Worm (Caenorhabditis elegans): ENCODE measurements around the gene C47E8.9.

C47E8.9 gene

ce11 chrV:14650631-14651030, 12.5 kb upstream of the C47E8.9 start:
- no peak for TF ChIP-seq ztf-3 (GFP tag; optimal IDR thresholded peaks at IDR 0.05)

ce11 chrV:14655689-14656088, 7.4 kb upstream of the C47E8.9 start:
- TF ChIP-seq T07F8.4 (tag; optimal IDR thresholded peaks at IDR 0.05) = no peak
- TF ChIP-seq lir-1 (GFP tag; conservative IDR thresholded peaks at IDR 0.05) = no peak
- no peak for TF ChIP-seq ztf-22 (GFP tag; optimal IDR thresholded peaks at IDR 0.05)
- no peak for TF ChIP-seq die-1 (tag; optimal IDR thresholded peaks at IDR 0.05)
- no peak for TF ChIP-seq attf-5 (GFP tag; optimal IDR thresholded peaks at IDR 0.05)
- TF ChIP-seq lsy-27 (tag; optimal IDR thresholded peaks at IDR 0.05; ENCODE audit: borderline replicate concordance, insufficient read depth) = no peak
- no peak for TF ChIP-seq hmg-20 (GFP tag; IDR thresholded peaks at IDR 0.05)
- no peak for TF ChIP-seq Y53G8AR.9 (GFP tag; conservative IDR thresholded peaks at IDR 0.05)
- no peak for TF ChIP-seq tlf-1 (GFP tag; optimal IDR thresholded peaks at IDR 0.05)
- TF ChIP-seq nhr-80 (tag; optimal IDR thresholded peaks at IDR 0.05) = no peak

- TF ChIP-seq lin-26 (GFP tag; IDR thresholded peaks at IDR 0.05) = peak; percentile 16; the same call in 1 of the 2 replicates
- TF ChIP-seq zfh-2 (GFP tag; conservative IDR thresholded peaks at IDR 0.05) = no peak
Observed at ce11 chrV:14656970-14657369, 6.1 kb upstream of the C47E8.9 start.

ce11 chrV:14658131-14658530, 5.0 kb upstream of the C47E8.9 start, which contains the start of gene slc-25A29:
Gene slc-25A29 (minus strand): TSS chrV:14658175.
- TF ChIP-seq attf-5 (GFP tag; optimal IDR thresholded peaks at IDR 0.05) (no peak), Y67H2A.10 (GFP tag; conservative IDR thresholded peaks at IDR 0.05) (no peak), hrde-1 (tag; optimal IDR thresholded peaks at IDR 0.05; ENCODE audit: borderline replicate concordance) (no peak), nfya-1 (tag; optimal IDR thresholded peaks at IDR 0.05; ENCODE audit: borderline replicate concordance, insufficient read depth) (no peak), die-1 (tag; optimal IDR thresholded peaks at IDR 0.05) (no peak), ekl-4 (GFP tag; IDR thresholded peaks at IDR 0.05) (no peak), C17E4.6 (GFP tag; IDR thresholded peaks at IDR 0.05) (no peak), egl-18 (GFP tag; IDR thresholded peaks at IDR 0.05) (no peak), F57A8.1 (GFP tag; optimal IDR thresholded peaks at IDR 0.05) (no peak)

ce11 chrV:14659595-14659994, 3.5 kb upstream of the C47E8.9 start:
- TF ChIP-seq ztf-26 (tag; optimal IDR thresholded peaks at IDR 0.05) = no peak
- no peak for TF ChIP-seq hsf-1 (GFP tag; IDR thresholded peaks at IDR 0.05)
- no peak for TF ChIP-seq rpc-1 (optimal IDR thresholded peaks at IDR 0.05)
- TF ChIP-seq rpc-1 (tag; optimal IDR thresholded peaks at IDR 0.05) = no peak
- TF ChIP-seq ztf-28 (GFP tag; IDR thresholded peaks at IDR 0.05) = no peak
- TF ChIP-seq D2030.7 (GFP tag; IDR thresholded peaks at IDR 0.05) = no peak
- no peak for TF ChIP-seq F55B11.4 (tag; optimal IDR thresholded peaks at IDR 0.05; ENCODE audit: borderline replicate concordance, insufficient read depth)
- TF ChIP-seq ztf-25 (GFP tag; IDR thresholded peaks at IDR 0.05) = no peak
- TF ChIP-seq efl-1 (GFP tag; optimal IDR thresholded peaks at IDR 0.05) = no peak
- no peak for TF ChIP-seq T26A5.8 (tag; optimal IDR thresholded peaks at IDR 0.05)
- no peak for TF ChIP-seq tlf-1 (GFP tag; optimal IDR thresholded peaks at IDR 0.05)
- no peak for TF ChIP-seq ekl-4 (GFP tag; IDR thresholded peaks at IDR 0.05)
- TF ChIP-seq mxl-1 (tag; optimal IDR thresholded peaks at IDR 0.05) = no peak
